Fruit fly (Drosophila melanogaster): Measurements from ENCODE around the gene tbrd-1.

- TF ChIP-seq CG11902 (GFP tag; optimal IDR thresholded peaks at IDR 0.05) (no peak), Lpt (GFP tag; optimal IDR thresholded peaks at IDR 0.05) (no peak), CG6854 (GFP tag; optimal IDR thresholded peaks at IDR 0.05) (no peak), dac (GFP tag; optimal IDR thresholded peaks at IDR 0.05) (no peak), CG1621 (tag; optimal IDR thresholded peaks at IDR 0.05) (no peak)
Measured at dm6 chr3R:23885660-23886059, 7.7 kb downstream of the tbrd-1 start.

Measured in whole organism, prepupa.